Fruit fly (Drosophila melanogaster) whole organism, embryonic: ENCODE results near the gene CG10803.

ENCODE experiments used
- Atf3 ChIP-seq: fragments of 200-800 bp; sonication (Bioruptor generic); optimal IDR thresholded peaks from 3 replicates; lab custom pipeline; 2016; ENCODE audit warnings: missing biosample characterization, missing genetic modification characterization
- BEAF-32 ChIP-seq: fragments of 200-800 bp; sonication (Bioruptor generic); optimal IDR thresholded peaks from 3 replicates; lab custom pipeline; 2017; ENCODE audit warnings: missing biosample characterization, missing genetic modification characterization, mild to moderate bottlenecking, moderate library complexity, missing genetic modification reagents
- CG10366 ChIP-seq: fragments of 200-800 bp; sonication (Bioruptor generic); IDR thresholded peaks from 2 replicates; pipeline ENCODE4 v1.3.6; 2022; ENCODE audit warnings: missing biosample characterization, missing genetic modification characterization
- CG15479 ChIP-seq: fragments of 200-800 bp; sonication (Bioruptor generic); optimal IDR thresholded peaks from 3 replicates; lab custom pipeline; 2019; ENCODE audit warnings: missing biosample characterization, mild to moderate bottlenecking, missing genetic modification characterization, moderate library complexity
- CG15514 ChIP-seq: fragments of 200-800 bp; sonication (Bioruptor generic); optimal IDR thresholded peaks from 3 replicates; lab custom pipeline; 2017; ENCODE audit warnings: missing biosample characterization, missing genetic modification characterization, mild to moderate bottlenecking, moderate library complexity, missing genetic modification reagents
- CG3065 ChIP-seq: fragments of 200-800 bp; sonication (Bioruptor generic); optimal IDR thresholded peaks from 2 replicates; lab custom pipeline; 2016; ENCODE audit warnings: missing biosample characterization, missing genetic modification characterization
- CG3838 ChIP-seq: fragments of 200-800 bp; sonication (Bioruptor generic); optimal IDR thresholded peaks from 3 replicates; lab custom pipeline; 2016; ENCODE audit warnings: missing biosample characterization, missing genetic modification characterization
- CG4404 ChIP-seq: fragments of 200-800 bp; sonication (Bioruptor generic); IDR thresholded peaks from 2 replicates; pipeline ENCODE4 v1.3.6; 2022; ENCODE audit warnings: missing biosample characterization, missing genetic modification characterization
- CG6272 ChIP-seq: fragments of 200-800 bp; sonication (Bioruptor generic); IDR thresholded peaks from 2 replicates; pipeline ENCODE4 v1.3.6; 2022; ENCODE audit warnings: missing biosample characterization, missing genetic modification characterization
- CG7556 ChIP-seq: fragments of 200-800 bp; sonication (Bioruptor generic); optimal IDR thresholded peaks from 2 replicates; lab custom pipeline; 2017; ENCODE audit warnings: missing biosample characterization, mild to moderate bottlenecking, missing genetic modification characterization
- CG7928 ChIP-seq: fragments of 200-800 bp; sonication (Bioruptor generic); optimal IDR thresholded peaks from 2 replicates; lab custom pipeline; 2017; ENCODE audit warnings: missing biosample characterization, mild to moderate bottlenecking, missing genetic modification characterization
- CG8359 ChIP-seq: fragments of 200-800 bp; sonication (Bioruptor generic); optimal IDR thresholded peaks from 2 replicates; lab custom pipeline; 2017; ENCODE audit warnings: missing biosample characterization, mild to moderate bottlenecking, missing genetic modification characterization, borderline replicate concordance
- CG9215 ChIP-seq: fragments of 200-800 bp; sonication (Bioruptor generic); IDR thresholded peaks from 2 replicates; pipeline ENCODE4 v1.3.6; 2022; ENCODE audit warnings: missing biosample characterization, missing genetic modification characterization
- Dip3 ChIP-seq: fragments of 200-800 bp; sonication (Bioruptor generic); optimal IDR thresholded peaks from 3 replicates; lab custom pipeline; 2016; ENCODE audit warnings: missing biosample characterization, missing genetic modification characterization
- Doc3 ChIP-seq: fragments of 200-800 bp; sonication (Bioruptor generic); IDR thresholded peaks from 3 replicates; pipeline ENCODE4 v1.3.6; 2022; ENCODE audit warnings: missing biosample characterization, missing genetic modification characterization; ENCODE audit not compliant: partially characterized antibody
- E2f1 ChIP-seq: fragments of 200-800 bp; sonication (Bioruptor generic); IDR thresholded peaks from 2 replicates; pipeline ENCODE4 v1.3.6; 2022; ENCODE audit warnings: missing biosample characterization, missing genetic modification characterization
- Ets65A ChIP-seq: fragments of 200-800 bp; sonication (Bioruptor generic); peaks from one replicate; lab custom pipeline; 2016; ENCODE audit warnings: missing biosample characterization, missing genetic modification characterization
- H2.0 ChIP-seq: fragments of 200-800 bp; sonication (Bioruptor generic); IDR thresholded peaks from 2 replicates; pipeline ENCODE4 v1.3.6; 2022; ENCODE audit warnings: missing biosample characterization, missing genetic modification characterization
- HLH4C ChIP-seq: fragments of 200-800 bp; sonication (Bioruptor generic); IDR thresholded peaks from 3 replicates; pipeline ENCODE4 v1.3.6; 2022; ENCODE audit warnings: missing biosample characterization, missing genetic modification characterization; ENCODE audit not compliant: partially characterized antibody
- Hr39 ChIP-seq: fragments of >200 bp; optimal IDR thresholded peaks from 2 replicates; lab custom pipeline; 2017
- Lhr ChIP-seq: fragments of 200-800 bp; sonication (Bioruptor generic); optimal IDR thresholded peaks from 3 replicates; lab custom pipeline; 2017; ENCODE audit warnings: mild to moderate bottlenecking, missing biosample characterization, missing genetic modification reagents, missing genetic modification characterization
- Max ChIP-seq: fragments of 200-800 bp; sonication (Bioruptor generic); optimal IDR thresholded peaks from 2 replicates; lab custom pipeline; 2016; ENCODE audit warnings: missing biosample characterization, mild to moderate bottlenecking, missing genetic modification characterization
- Mes4 ChIP-seq: fragments of 200-800 bp; sonication (Bioruptor generic); optimal IDR thresholded peaks from 2 replicates; lab custom pipeline; 2016; ENCODE audit warnings: missing biosample characterization, missing genetic modification characterization
- Nf-YC ChIP-seq: fragments of 200-800 bp; optimal IDR thresholded peaks from 3 replicates; lab custom pipeline; 2019; ENCODE audit warnings: missing biosample characterization, mild to moderate bottlenecking, missing genetic modification characterization, moderate library complexity
- Oli ChIP-seq: fragments of 200-800 bp; sonication (Bioruptor generic); optimal IDR thresholded peaks from 2 replicates; lab custom pipeline; 2018; ENCODE audit warnings: missing biosample characterization, mild to moderate bottlenecking, missing genetic modification characterization, moderate library complexity
- Sin3A ChIP-seq: fragments of >200 bp; optimal IDR thresholded peaks from 2 replicates; lab custom pipeline; 2018
- YL-1 ChIP-seq: fragments of 200-800 bp; sonication (Bioruptor generic); optimal IDR thresholded peaks from 3 replicates; lab custom pipeline; 2017; ENCODE audit warnings: missing biosample characterization, mild to moderate bottlenecking, missing genetic modification characterization
- ara ChIP-seq: fragments of 200-800 bp; sonication (Bioruptor generic); IDR thresholded peaks from 2 replicates; pipeline ENCODE4 v1.3.6; 2022; ENCODE audit warnings: missing biosample characterization, missing genetic modification characterization
- bab2 ChIP-seq: fragments of 200-800 bp; sonication (Bioruptor generic); optimal IDR thresholded peaks from 2 replicates; lab custom pipeline; 2016; ENCODE audit warnings: missing biosample characterization, missing genetic modification characterization
- bbx ChIP-seq: fragments of 200-800 bp; sonication (Bioruptor generic); IDR thresholded peaks from 2 replicates; pipeline ENCODE4 v1.3.6; 2022; ENCODE audit warnings: missing biosample characterization, missing genetic modification characterization; ENCODE audit not compliant: partially characterized antibody
- br ChIP-seq: fragments of >200 bp; optimal IDR thresholded peaks from 2 replicates; lab custom pipeline; 2017
- caup ChIP-seq: fragments of 200-800 bp; sonication (Bioruptor generic); optimal IDR thresholded peaks from 3 replicates; lab custom pipeline; 2017; ENCODE audit warnings: missing biosample characterization, mild to moderate bottlenecking, missing genetic modification characterization, moderate library complexity; ENCODE audit not compliant: severe bottlenecking
- chif ChIP-seq, 2 experiments: fragments of 200-800 bp; sonication (Bioruptor generic); optimal IDR thresholded peaks; 3 replicates each; lab custom pipeline; 2016; ENCODE audit warnings: missing biosample characterization in 2 of 2, missing genetic modification characterization in 2 of 2
- corto ChIP-seq: fragments of 200-800 bp; sonication (Bioruptor generic); optimal IDR thresholded peaks from 2 replicates; lab custom pipeline; 2016; ENCODE audit warnings: missing biosample characterization, mild to moderate bottlenecking, missing genetic modification characterization, moderate library complexity
- crol ChIP-seq: fragments of 200-800 bp; sonication (Bioruptor generic); IDR thresholded peaks from 2 replicates; pipeline ENCODE4 v1.3.6; 2022; ENCODE audit warnings: missing biosample characterization, missing genetic modification characterization
- dimm ChIP-seq: fragments of 200-800 bp; sonication (Bioruptor generic); IDR thresholded peaks from 2 replicates; pipeline ENCODE4 v1.3.6; 2022; ENCODE audit warnings: missing biosample characterization, missing genetic modification characterization
- dysf ChIP-seq: fragments of 200-800 bp; sonication (Bioruptor generic); IDR thresholded peaks from 3 replicates; pipeline ENCODE4 v1.3.6; 2022; ENCODE audit warnings: missing biosample characterization, missing genetic modification characterization
- gcm2 ChIP-seq: fragments of 200-800 bp; sonication (Bioruptor generic); optimal IDR thresholded peaks from 2 replicates; lab custom pipeline; 2016; ENCODE audit warnings: missing biosample characterization, missing genetic modification characterization
- grau ChIP-seq: fragments of 200-800 bp; optimal IDR thresholded peaks from 3 replicates; lab custom pipeline; 2019; ENCODE audit warnings: missing biosample characterization, mild to moderate bottlenecking, missing genetic modification characterization, moderate library complexity
- gsb ChIP-seq: fragments of 200-800 bp; sonication (Bioruptor generic); IDR thresholded peaks from 2 replicates; pipeline ENCODE4 v1.3.6; 2022; ENCODE audit warnings: missing biosample characterization, missing genetic modification characterization
- kni ChIP-seq: fragments of 200-800 bp; sonication (Bioruptor generic); optimal IDR thresholded peaks from 3 replicates; lab custom pipeline; 2017; ENCODE audit warnings: mild to moderate bottlenecking, missing biosample characterization, missing genetic modification reagents, missing genetic modification characterization
- otp ChIP-seq: fragments of 200-800 bp; sonication (Bioruptor generic); IDR thresholded peaks from 3 replicates; pipeline ENCODE4, ENCODE4 v1.3.6; 2022; ENCODE audit warnings: missing biosample characterization, missing genetic modification characterization
- pb ChIP-seq: fragments of 200-800 bp; sonication (Bioruptor generic); optimal IDR thresholded peaks from 3 replicates; lab custom pipeline; 2016; ENCODE audit warnings: missing biosample characterization, missing genetic modification characterization
- sens ChIP-seq: fragments of 200-800 bp; sonication (Bioruptor generic); peaks from one replicate; lab custom pipeline; 2016; ENCODE audit warnings: missing biosample characterization, missing genetic modification characterization
- seq ChIP-seq: fragments of 200-800 bp; sonication (Bioruptor generic); IDR thresholded peaks from 2 replicates; pipeline ENCODE4 v1.3.6; 2022; ENCODE audit warnings: missing biosample characterization, missing genetic modification characterization
- so ChIP-seq: fragments of 200-800 bp; sonication (Bioruptor generic); IDR thresholded peaks from 3 replicates; pipeline ENCODE4 v1.3.6; 2022; ENCODE audit warnings: missing biosample characterization, missing genetic modification characterization
- sr ChIP-seq: fragments of 200-800 bp; sonication (Bioruptor generic); IDR thresholded peaks from 3 replicates; pipeline ENCODE4 v1.3.6; 2022; ENCODE audit warnings: missing biosample characterization, missing genetic modification characterization
- tna ChIP-seq: fragments of 200-800 bp; sonication (Bioruptor generic); IDR thresholded peaks from 2 replicates; pipeline ENCODE4 v1.3.6; 2022; ENCODE audit warnings: missing biosample characterization, missing genetic modification characterization; ENCODE audit not compliant: partially characterized antibody
- ttk ChIP-seq: fragments of 200-800 bp; sonication (Bioruptor generic); IDR thresholded peaks from 2 replicates; pipeline ENCODE4 v2.1.2; 2022; ENCODE audit warnings: missing biosample characterization, missing genetic modification characterization
- unpg ChIP-seq: fragments of 200-800 bp; sonication (Bioruptor generic); optimal IDR thresholded peaks from 3 replicates; lab custom pipeline; 2018; ENCODE audit warnings: missing biosample characterization, mild to moderate bottlenecking, missing genetic modification characterization, moderate library complexity
- wor ChIP-seq: fragments of 200-800 bp; sonication (Bioruptor generic); IDR thresholded peaks from 2 replicates; pipeline ENCODE4 v1.3.6; 2022; ENCODE audit warnings: missing biosample characterization, missing genetic modification characterization
- yki ChIP-seq: fragments of >200 bp; optimal IDR thresholded peaks from 3 replicates; lab custom pipeline; 2018
- z ChIP-seq: fragments of 200-800 bp; sonication (Bioruptor generic); IDR thresholded peaks from 3 replicates; pipeline ENCODE4 v1.3.6; 2022; ENCODE audit warnings: missing biosample characterization, missing genetic modification characterization

Gene CG10803

DNA sequence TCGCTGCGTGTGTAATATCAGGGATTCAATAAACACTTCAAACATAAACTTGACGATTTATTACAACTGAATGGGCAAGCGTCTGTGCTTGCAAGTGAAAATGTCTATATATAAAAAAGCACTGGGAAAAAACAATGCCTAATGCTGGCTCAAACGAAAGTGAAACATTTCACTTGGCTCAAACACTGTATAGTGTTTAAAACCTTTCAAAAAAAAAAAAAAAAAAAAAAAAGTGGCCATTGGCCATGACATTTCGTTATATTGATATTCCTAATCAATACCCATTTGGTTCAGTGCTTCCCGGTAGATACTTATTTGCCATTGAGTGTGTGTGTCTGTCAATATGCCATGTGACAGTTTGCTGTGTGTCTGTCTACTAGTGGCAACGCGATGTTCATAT is 53.3 kb downstream of the CG10803 start (continued):
- TF ChIP-seq chif (GFP tag; optimal IDR thresholded peaks at IDR 0.05; lab: Kevin White, UChicago) (peak; percentile 29 to 43), CG10366 (peak; percentile 50), dimm (GFP tag; lab: Robert Waterston, UW) (no peak), br (lab: Kevin White, UChicago) (no peak), Oli (peak; percentile 1), YL-1 (GFP tag; lab: Kevin White, UChicago) (no peak), gcm2 (peak; percentile 9), corto (GFP tag; lab: Kevin White, UChicago) (no peak), z (GFP tag; lab: Robert Waterston, UW) (no peak), unpg (GFP tag; lab: Kevin White, UChicago) (no peak), pb (peak; percentile 51), Max (no peak), sens (GFP tag; lab: Kevin White, UChicago) (peak; percentile 85), Sin3A (lab: Kevin White, UChicago) (no peak), CG9215 (GFP tag; lab: Robert Waterston, UW) (peak; percentile 17; the same call in 1 of the 2 replicates), Doc3 (GFP tag; lab: Robert Waterston, UW) (no peak), bab2 (peak; percentile 50), ttk (GFP tag; lab: Robert Waterston, UW) (peak; percentile 40; the same call in 1 of the 2 replicates), CG8359 (GFP tag; lab: Kevin White, UChicago) (no peak), seq (0 out of 2 replicates have a peak, but pooled peaks have one; percentile 16), Dip3 (GFP tag; lab: Kevin White, UChicago) (peak; percentile 26), wor (GFP tag; lab: Robert Waterston, UW) (peak; percentile 23; the same call in 1 of the 2 replicates), so (GFP tag; lab: Robert Waterston, UW) (no peak), Hr39 (lab: Kevin White, UChicago) (no peak), HLH4C (GFP tag; lab: Robert Waterston, UW) (no peak), sr (GFP tag; lab: Robert Waterston, UW) (no peak), gsb (no peak), CG7928 (GFP tag; lab: Kevin White, UChicago) (no peak), CG6272 (no peak), CG15479 (no peak), Nf-YC (tag; lab: Kevin White, UChicago) (no peak), caup (GFP tag; lab: Kevin White, UChicago) (no peak), E2f1 (GFP tag; lab: Robert Waterston, UW) (0 out of 2 replicates have a peak, but pooled peaks have one; percentile 24), kni (no peak), Mes4 (GFP tag; lab: Kevin White, UChicago) (peak; percentile 21), ara (GFP tag; lab: Robert Waterston, UW) (no peak), H2.0 (GFP tag; lab: Robert Waterston, UW) (peak; percentile 30; the same call in 1 of the 2 replicates), Atf3 (GFP tag; lab: Kevin White, UChicago) (peak; percentile 40), Ets65A (GFP tag; lab: Kevin White, UChicago) (peak; percentile 65), dysf (GFP tag; lab: Robert Waterston, UW) (peak; percentile 46; the same call in 1 of the 3 replicates), CG15514 (no peak), BEAF-32 (no peak), CG3838 (GFP tag; lab: Kevin White, UChicago) (no peak), crol (GFP tag; lab: Robert Waterston, UW) (no peak), bbx (no peak), tna (GFP tag; lab: Robert Waterston, UW) (no peak), otp (no peak), yki (no peak), CG3065 (no peak), grau (tag; lab: Kevin White, UChicago) (peak; percentile 20), CG4404 (GFP tag; lab: Robert Waterston, UW) (no peak), Lhr (GFP tag; lab: Kevin White, UChicago) (no peak), CG7556 (GFP tag; lab: Kevin White, UChicago) (peak; percentile 16)
